Worm (Caenorhabditis elegans) whole organism, young adult: Measurements from ENCODE around the gene ZC395.5.

Source experiments
- B0019.2 ChIP-seq: fragments of 200-800 bp; sonication (Bioruptor generic); conservative IDR thresholded peaks from 2 replicates; pipeline ENCODE4 v1.3.6; 2022; ENCODE audit warnings: missing genetic modification reagents, missing genetic modification characterization, missing compliant biosample characterization
- B0261.1 ChIP-seq: sonication (generic microtip); optimal IDR thresholded peaks from 2 replicates; lab custom pipeline; 2016; ENCODE audit warnings: mild to moderate bottlenecking, missing genetic modification characterization, moderate library complexity, missing compliant biosample characterization
- C17E4.6 ChIP-seq: fragments of 200-800 bp; sonication (Bioruptor generic); IDR thresholded peaks from 2 replicates; pipeline ENCODE4 v1.3.6; 2022; ENCODE audit warnings: missing genetic modification reagents, missing genetic modification characterization, missing compliant biosample characterization
- F49E8.2 ChIP-seq: sonication (generic microtip); optimal IDR thresholded peaks from 3 replicates; lab custom pipeline; 2017; ENCODE audit warnings: missing genetic modification characterization, mild to moderate bottlenecking, missing compliant biosample characterization, antibody characterized with exemption, moderate library complexity; ENCODE audit not compliant: insufficient read depth
- Y53F4B.3 ChIP-seq: fragments of 200-800 bp; sonication (Bioruptor generic); IDR thresholded peaks from 2 replicates; pipeline ENCODE4 v1.3.6; 2022; ENCODE audit warnings: missing genetic modification reagents, missing genetic modification characterization, missing compliant biosample characterization
- Y56A3A.18 ChIP-seq: fragments of 200-800 bp; sonication (Bioruptor generic); IDR thresholded peaks from 2 replicates; pipeline ENCODE4 v1.3.6; 2022; ENCODE audit warnings: missing genetic modification reagents, missing genetic modification characterization, missing compliant biosample characterization
- Y79H2A.3 ChIP-seq: fragments of 200-800 bp; sonication (Bioruptor generic); conservative IDR thresholded peaks from 2 replicates; pipeline ENCODE4 v1.3.6; 2022; ENCODE audit warnings: missing genetic modification reagents, missing genetic modification characterization, missing compliant biosample characterization
- ZK185.1 ChIP-seq: sonication (generic microtip); optimal IDR thresholded peaks from 2 replicates; lab custom pipeline; 2016; ENCODE audit warnings: mild to moderate bottlenecking, missing genetic modification characterization, missing compliant biosample characterization; ENCODE audit not compliant: poor library complexity, severe bottlenecking
- aptf-2 ChIP-seq: fragments of 200-800 bp; sonication (Bioruptor generic); conservative IDR thresholded peaks from 2 replicates; pipeline ENCODE4 v1.3.6; 2022; ENCODE audit warnings: missing genetic modification reagents, missing genetic modification characterization, missing compliant biosample characterization
- atf-7 ChIP-seq: sonication (generic microtip); optimal IDR thresholded peaks from 2 replicates; lab custom pipeline; 2017; ENCODE audit warnings: mild to moderate bottlenecking, missing genetic modification characterization, missing compliant biosample characterization
- attf-3 ChIP-seq: fragments of 200-800 bp; sonication (Bioruptor generic); conservative IDR thresholded peaks from 2 replicates; pipeline ENCODE4 v1.3.6; 2022; ENCODE audit warnings: missing genetic modification reagents, missing genetic modification characterization, missing compliant biosample characterization
- attf-5 ChIP-seq: fragments of 200-800 bp; sonication (Bioruptor generic); optimal IDR thresholded peaks from 2 replicates; lab custom pipeline; 2018; ENCODE audit warnings: mild to moderate bottlenecking, missing genetic modification characterization, missing compliant biosample characterization
- bed-2 ChIP-seq: fragments of 200-800 bp; sonication (Bioruptor generic); IDR thresholded peaks from 2 replicates; pipeline ENCODE4 v1.3.6; 2022; ENCODE audit warnings: missing genetic modification reagents, missing genetic modification characterization, missing compliant biosample characterization
- ccch-3 ChIP-seq: fragments of 200-800 bp; sonication (Bioruptor generic); optimal IDR thresholded peaks from 2 replicates; lab custom pipeline; 2018; ENCODE audit warnings: mild to moderate bottlenecking, missing genetic modification characterization, missing compliant biosample characterization
- cebp-2 ChIP-seq: fragments of 200-800 bp; sonication (Bioruptor generic); IDR thresholded peaks from 2 replicates; pipeline ENCODE4 v1.3.6; 2022; ENCODE audit warnings: missing genetic modification characterization, missing compliant biosample characterization
- ceh-79 ChIP-seq: sonication (generic microtip); optimal IDR thresholded peaks from 2 replicates; lab custom pipeline; 2017; ENCODE audit warnings: mild to moderate bottlenecking, missing genetic modification characterization, missing compliant biosample characterization
- ceh-91 ChIP-seq: fragments of 200-800 bp; sonication (Bioruptor generic); IDR thresholded peaks from 2 replicates; pipeline ENCODE4 v1.3.6; 2022; ENCODE audit warnings: missing genetic modification reagents, missing genetic modification characterization, missing compliant biosample characterization
- die-1 ChIP-seq: sonication (generic microtip); optimal IDR thresholded peaks from 2 replicates; lab custom pipeline; 2016; ENCODE audit warnings: missing genotype, mild to moderate bottlenecking, missing genetic modification characterization, missing compliant biosample characterization
- dox-1 ChIP-seq: fragments of 200-800 bp; sonication (Bioruptor generic); IDR thresholded peaks from 2 replicates; pipeline ENCODE4 v1.3.6; 2022; ENCODE audit warnings: missing genetic modification reagents, missing genetic modification characterization, missing compliant biosample characterization
- efl-1 ChIP-seq: fragments of 150-350 bp; optimal IDR thresholded peaks from 2 replicates; lab custom pipeline; 2014; ENCODE audit warnings: missing biosample characterization, missing genetic modification reagents, missing genetic modification characterization
- egrh-3 ChIP-seq: fragments of 200-800 bp; sonication (Bioruptor generic); IDR thresholded peaks from 2 replicates; pipeline ENCODE4 v1.3.6; 2022; ENCODE audit warnings: missing genetic modification reagents, missing genetic modification characterization, missing compliant biosample characterization
- ekl-4 ChIP-seq: fragments of 200-800 bp; sonication (Bioruptor generic); IDR thresholded peaks from 2 replicates; pipeline ENCODE4 v1.3.6; 2022; ENCODE audit warnings: missing genetic modification reagents, missing genetic modification characterization, missing compliant biosample characterization
- ets-4 ChIP-seq: fragments of 200-800 bp; sonication (Bioruptor generic); optimal IDR thresholded peaks from 2 replicates; lab custom pipeline; 2018; ENCODE audit warnings: mild to moderate bottlenecking, missing genetic modification characterization, missing compliant biosample characterization
- hlh-12 ChIP-seq: sonication (generic microtip); optimal IDR thresholded peaks from 2 replicates; lab custom pipeline; 2016; ENCODE audit warnings: missing genetic modification characterization, missing compliant biosample characterization
- let-607 ChIP-seq, 2 experiments: fragments of 200-800 bp in 1 of 2; sonication (Bioruptor generic) in 1 of 2; sonication (generic microtip) in 1 of 2; optimal IDR thresholded peaks; 2 replicates each; lab custom pipeline; 2016 to 2018; ENCODE audit warnings: mild to moderate bottlenecking in 2 of 2, missing compliant biosample characterization in 2 of 2, missing genetic modification characterization in 2 of 2, moderate library complexity in 2 of 2, missing genotype in 1 of 2
- lin-54 ChIP-seq: fragments of 200-800 bp; sonication (Bioruptor generic); optimal IDR thresholded peaks from 2 replicates; lab custom pipeline; 2018; ENCODE audit warnings: mild to moderate bottlenecking, missing genetic modification characterization, missing compliant biosample characterization
- lsy-27 ChIP-seq: sonication (generic microtip); optimal IDR thresholded peaks from 2 replicates; lab custom pipeline; 2017; ENCODE audit warnings: missing genetic modification characterization, mild to moderate bottlenecking, missing compliant biosample characterization, antibody characterized with exemption, missing genotype, borderline replicate concordance; ENCODE audit not compliant: insufficient read depth
- madf-3 ChIP-seq: fragments of 200-800 bp; sonication (Bioruptor generic); IDR thresholded peaks from 2 replicates; pipeline ENCODE4 v1.3.6; 2022; ENCODE audit warnings: missing genetic modification reagents, missing genetic modification characterization, missing compliant biosample characterization
- madf-8 ChIP-seq: fragments of 200-800 bp; sonication (Bioruptor generic); conservative IDR thresholded peaks from 2 replicates; pipeline ENCODE4 v1.3.6; 2022; ENCODE audit warnings: missing genetic modification reagents, missing genetic modification characterization, missing compliant biosample characterization
- mel-28 ChIP-seq: sonication (generic microtip); optimal IDR thresholded peaks from 2 replicates; lab custom pipeline; 2016; ENCODE audit warnings: borderline replicate concordance, mild to moderate bottlenecking, missing genetic modification characterization, missing compliant biosample characterization
- mes-4 ChIP-seq: sonication (generic microtip); optimal IDR thresholded peaks from 2 replicates; lab custom pipeline; 2016; ENCODE audit warnings: missing genotype, missing genetic modification characterization, missing compliant biosample characterization
- mxl-1 ChIP-seq: sonication (generic microtip); optimal IDR thresholded peaks from 2 replicates; lab custom pipeline; 2016; ENCODE audit warnings: missing genetic modification characterization, missing compliant biosample characterization
- nfya-1 ChIP-seq: sonication (generic microtip); optimal IDR thresholded peaks from 2 replicates; lab custom pipeline; 2017; ENCODE audit warnings: antibody characterized with exemption, missing compliant biosample characterization, missing genetic modification characterization, borderline replicate concordance; ENCODE audit not compliant: insufficient read depth
- nfya-2 ChIP-seq: fragments of 200-800 bp; sonication (Bioruptor generic); IDR thresholded peaks from 2 replicates; pipeline ENCODE4 v1.3.6; 2022; ENCODE audit warnings: missing genetic modification reagents, missing genetic modification characterization, missing compliant biosample characterization
- pha-4 ChIP-seq: fragments of 150-350 bp; sonication (generic microtip); optimal IDR thresholded peaks from 2 replicates; lab custom pipeline; 2014; ENCODE audit warnings: missing biosample characterization, missing genetic modification reagents, missing genetic modification characterization
- sea-2 ChIP-seq: fragments of 200-800 bp; sonication (Bioruptor generic); IDR thresholded peaks from 2 replicates; pipeline ENCODE4 v1.3.6; 2022; ENCODE audit warnings: missing genetic modification characterization, missing compliant biosample characterization
- snpc-1.3 ChIP-seq: sonication (generic microtip); optimal IDR thresholded peaks from 2 replicates; lab custom pipeline; 2017; ENCODE audit warnings: missing genetic modification characterization, mild to moderate bottlenecking, missing compliant biosample characterization, antibody characterized with exemption, moderate library complexity, missing genotype, missing genetic modification reagents; ENCODE audit not compliant: insufficient read depth
- snpc-3.4 ChIP-seq: sonication (generic microtip); optimal IDR thresholded peaks from 2 replicates; lab custom pipeline; 2017; ENCODE audit warnings: missing genetic modification characterization, mild to moderate bottlenecking, missing compliant biosample characterization, antibody characterized with exemption, moderate library complexity, missing genotype, missing genetic modification reagents
- somi-1 ChIP-seq: fragments of 200-800 bp; sonication (Bioruptor generic); optimal IDR thresholded peaks from 2 replicates; lab custom pipeline; 2018; ENCODE audit warnings: mild to moderate bottlenecking, missing genetic modification characterization, missing compliant biosample characterization
- sptf-2 ChIP-seq: fragments of 200-800 bp; sonication (Bioruptor generic); optimal IDR thresholded peaks from 2 replicates; lab custom pipeline; 2018; ENCODE audit warnings: mild to moderate bottlenecking, missing genetic modification characterization, missing compliant biosample characterization
- tbx-9 ChIP-seq: sonication (generic microtip); optimal IDR thresholded peaks from 2 replicates; lab custom pipeline; 2016; ENCODE audit warnings: borderline replicate concordance, missing genetic modification characterization, inconsistent platforms, missing compliant biosample characterization
- unc-130 ChIP-seq: sonication (generic microtip); optimal IDR thresholded peaks from 2 replicates; lab custom pipeline; 2016; ENCODE audit warnings: missing genetic modification reagents, missing genetic modification characterization, missing compliant biosample characterization
- xnd-1 ChIP-seq: sonication (generic microtip); optimal IDR thresholded peaks from 2 replicates; lab custom pipeline; 2016; ENCODE audit warnings: missing genotype, missing genetic modification reagents, missing genetic modification characterization, missing compliant biosample characterization
- zim-3 ChIP-seq: sonication (generic microtip); optimal IDR thresholded peaks from 2 replicates; lab custom pipeline; 2017; ENCODE audit warnings: mild to moderate bottlenecking, missing genetic modification characterization, moderate library complexity, missing compliant biosample characterization
- ztf-25 ChIP-seq: fragments of 200-800 bp; sonication (Bioruptor generic); IDR thresholded peaks from 2 replicates; pipeline ENCODE4 v1.3.6; 2022; ENCODE audit warnings: missing genetic modification reagents, missing genetic modification characterization, missing compliant biosample characterization
- ztf-28 ChIP-seq: fragments of 200-800 bp; sonication (Bioruptor generic); IDR thresholded peaks from 2 replicates; pipeline ENCODE4 v1.3.6; 2022; ENCODE audit warnings: missing genetic modification reagents, missing genetic modification characterization, missing compliant biosample characterization
- ztf-6 ChIP-seq: fragments of 200-800 bp; sonication (Bioruptor generic); IDR thresholded peaks from 2 replicates; pipeline ENCODE4 v1.3.6; 2022; ENCODE audit warnings: missing genetic modification reagents, missing genetic modification characterization, missing compliant biosample characterization

Gene ZC395.5

ce11 chrIII:5305725-5306124 lies 38.1 kb downstream of the ZC395.5 start (continued):
- peak; percentile 91 for TF ChIP-seq ceh-79
- peak; percentile 78 for TF ChIP-seq zim-3 (tag; lab: Kevin White, UChicago)
- TF ChIP-seq egrh-3 = peak; percentile 60; the same call in 1 of the 2 replicates
- peak; percentile 92 for TF ChIP-seq mxl-1 (tag; lab: Kevin White, UChicago)
- peak; percentile 88 for TF ChIP-seq ztf-6 (GFP tag; lab: Robert Waterston, UW)
- TF ChIP-seq cebp-2 (GFP tag; lab: Robert Waterston, UW) = 0 out of 2 replicates have a peak, but pooled peaks have one; percentile 58
- TF ChIP-seq mel-28 (tag; lab: Kevin White, UChicago) = no peak
- peak; percentile 48; the same call in 1 of the 2 replicates for TF ChIP-seq ceh-91 (GFP tag; lab: Robert Waterston, UW)
- TF ChIP-seq let-607 (tag; optimal IDR thresholded peaks at IDR 0.05; lab: Kevin White, UChicago) = peak in 1 of 2 experiments; percentile 58
- peak; percentile 94 for TF ChIP-seq ZK185.1 (tag; lab: Kevin White, UChicago)
- peak; percentile 95 for TF ChIP-seq B0261.1
- TF ChIP-seq ccch-3 (GFP tag; lab: Kevin White, UChicago) = no peak
- no peak for TF ChIP-seq tbx-9 (tag; lab: Kevin White, UChicago)
- peak; percentile 85 for TF ChIP-seq Y56A3A.18 (GFP tag; lab: Robert Waterston, UW)
- TF ChIP-seq Y79H2A.3 (GFP tag; lab: Robert Waterston, UW) = no peak
- TF ChIP-seq unc-130 (GFP tag; lab: Kevin White, UChicago) = peak; percentile 66
- TF ChIP-seq snpc-1.3 (tag; lab: Kevin White, UChicago) = peak; percentile 75
- TF ChIP-seq efl-1 = peak; percentile 11
- TF ChIP-seq die-1 (tag; lab: Kevin White, UChicago) = peak; percentile 97
- peak; percentile 59 for TF ChIP-seq madf-8 (GFP tag; lab: Robert Waterston, UW)
- TF ChIP-seq dox-1 (GFP tag; lab: Robert Waterston, UW) = no peak; the same call in 1 of the 2 replicates
- no peak for TF ChIP-seq bed-2 (GFP tag; lab: Robert Waterston, UW)
- peak; percentile 58 for TF ChIP-seq attf-3 (GFP tag; lab: Robert Waterston, UW)
- TF ChIP-seq C17E4.6 (GFP tag; lab: Robert Waterston, UW) = no peak; the same call in 1 of the 2 replicates
- peak; percentile 66 for TF ChIP-seq F49E8.2 (tag; lab: Kevin White, UChicago)
- peak; percentile 21 for TF ChIP-seq atf-7 (tag; lab: Kevin White, UChicago)
- TF ChIP-seq mes-4 (tag; lab: Kevin White, UChicago) = no peak
- no peak; the same call in 1 of the 2 replicates for TF ChIP-seq Y53F4B.3 (GFP tag; lab: Robert Waterston, UW)
- peak; percentile 75 for TF ChIP-seq attf-5
- TF ChIP-seq aptf-2 = peak; percentile 72; the same call in 1 of the 2 replicates
- TF ChIP-seq sptf-2 = no peak
- TF ChIP-seq nfya-1 (tag; lab: Kevin White, UChicago) = no peak
- TF ChIP-seq ztf-25 (GFP tag; lab: Robert Waterston, UW) = peak; percentile 99
- peak; percentile 76 for TF ChIP-seq somi-1
- no peak; the same call in 1 of the 2 replicates for TF ChIP-seq ekl-4
- no peak for TF ChIP-seq ets-4 (GFP tag; lab: Kevin White, UChicago)
- TF ChIP-seq B0019.2 (GFP tag; lab: Robert Waterston, UW) = 0 out of 2 replicates have a peak, but pooled peaks have one; percentile 27
- peak; percentile 83; the same call in 1 of the 2 replicates for TF ChIP-seq ztf-28 (GFP tag; lab: Robert Waterston, UW)
- TF ChIP-seq pha-4 = no peak
- TF ChIP-seq hlh-12 (tag; lab: Kevin White, UChicago) = peak; percentile 61
- peak; percentile 83 for TF ChIP-seq madf-3
- no peak for TF ChIP-seq lsy-27 (tag; lab: Kevin White, UChicago)
- TF ChIP-seq xnd-1 (tag; lab: Kevin White, UChicago) = peak; percentile 18
- TF ChIP-seq nfya-2 (GFP tag; lab: Robert Waterston, UW) = no peak
- TF ChIP-seq snpc-3.4 (tag; lab: Kevin White, UChicago) = peak; percentile 80
- no peak for TF ChIP-seq sea-2
- TF ChIP-seq lin-54 (GFP tag; lab: Kevin White, UChicago) = peak; percentile 74
